Worm (Caenorhabditis elegans) whole organism, late embryonic: Measurements from ENCODE around the gene smz-1.
"Not testable (repeated sequence)": the region's sequence is repeated elsewhere in the genome, so short reads cannot be mapped to it uniquely, and the experiment has no call there.

Source experiments
- C38D4.7 ChIP-seq: fragments of 200-800 bp; sonication (Bioruptor generic); optimal IDR thresholded peaks from 2 replicates; lab custom pipeline; 2018; ENCODE audit warnings: mild to moderate bottlenecking, missing genetic modification characterization, moderate library complexity, missing compliant biosample characterization
- K02D7.2 ChIP-seq: sonication (generic microtip); optimal IDR thresholded peaks from 2 replicates; lab custom pipeline; 2017; ENCODE audit warnings: mild to moderate bottlenecking, missing genetic modification characterization, missing compliant biosample characterization
- K09A11.1 ChIP-seq: sonication (generic microtip); optimal IDR thresholded peaks from 2 replicates; lab custom pipeline; 2017; ENCODE audit warnings: antibody characterized with exemption, mild to moderate bottlenecking, missing genetic modification characterization, missing compliant biosample characterization; ENCODE audit not compliant: insufficient read depth
- Y22D7AL.16 ChIP-seq: sonication (generic microtip); optimal IDR thresholded peaks from 2 replicates; lab custom pipeline; 2016; ENCODE audit warnings: missing genetic modification characterization, missing compliant biosample characterization
- ahr-1 ChIP-seq: sonication (generic microtip); optimal IDR thresholded peaks from 2 replicates; lab custom pipeline; 2016; ENCODE audit warnings: missing genetic modification characterization, missing compliant biosample characterization
- ama-1 ChIP-seq: fragments of 150-350 bp; optimal IDR thresholded peaks from 2 replicates; lab custom pipeline; 2014
- ceh-14 ChIP-seq: sonication (generic microtip); optimal IDR thresholded peaks from 2 replicates; lab custom pipeline; 2016; ENCODE audit warnings: missing genotype, missing genetic modification characterization, missing compliant biosample characterization
- ceh-18 ChIP-seq: sonication (generic microtip); optimal IDR thresholded peaks from 2 replicates; lab custom pipeline; 2016; ENCODE audit warnings: missing genetic modification characterization, missing compliant biosample characterization
- ceh-19 ChIP-seq: fragments of 200-800 bp; sonication (Bioruptor generic); optimal IDR thresholded peaks from 2 replicates; lab custom pipeline; 2018; ENCODE audit warnings: mild to moderate bottlenecking, missing genetic modification characterization, missing compliant biosample characterization
- ceh-2 ChIP-seq: sonication (generic microtip); optimal IDR thresholded peaks from 2 replicates; lab custom pipeline; 2016; ENCODE audit warnings: missing genotype, missing genetic modification characterization, missing compliant biosample characterization
- ceh-30 ChIP-seq: fragments of 150-350 bp; optimal IDR thresholded peaks from 2 replicates; lab custom pipeline; 2014; ENCODE audit warnings: missing biosample characterization, missing genetic modification characterization
- ceh-31 ChIP-seq: sonication (generic microtip); optimal IDR thresholded peaks from 2 replicates; lab custom pipeline; 2016; ENCODE audit warnings: missing genetic modification characterization, missing compliant biosample characterization
- ceh-48 ChIP-seq: sonication (generic microtip); optimal IDR thresholded peaks from 2 replicates; lab custom pipeline; 2016; ENCODE audit warnings: missing genetic modification characterization, inconsistent platforms, missing compliant biosample characterization
- ceh-6 ChIP-seq: fragments of 200-800 bp; sonication (Bioruptor generic); optimal IDR thresholded peaks from 2 replicates; lab custom pipeline; 2018; ENCODE audit warnings: mild to moderate bottlenecking, missing genetic modification characterization, missing compliant biosample characterization
- ets-4 ChIP-seq: sonication (generic microtip); optimal IDR thresholded peaks from 2 replicates; lab custom pipeline; 2016; ENCODE audit warnings: missing genetic modification characterization, missing compliant biosample characterization
- eyg-1 ChIP-seq: sonication (generic microtip); optimal IDR thresholded peaks from 2 replicates; lab custom pipeline; 2016; ENCODE audit warnings: missing genotype, missing genetic modification characterization, missing compliant biosample characterization
- fkh-10 ChIP-seq: fragments of 150-350 bp; optimal IDR thresholded peaks from 2 replicates; lab custom pipeline; 2014; ENCODE audit warnings: missing biosample characterization, missing genetic modification reagents, missing genetic modification characterization
- fkh-6 ChIP-seq: sonication (generic microtip); optimal IDR thresholded peaks from 2 replicates; lab custom pipeline; 2016; ENCODE audit warnings: missing genetic modification characterization, missing compliant biosample characterization
- hlh-15 ChIP-seq: sonication (generic microtip); optimal IDR thresholded peaks from 2 replicates; lab custom pipeline; 2016; ENCODE audit warnings: missing genetic modification characterization, missing compliant biosample characterization
- hlh-30 ChIP-seq: sonication (generic microtip); optimal IDR thresholded peaks from 2 replicates; lab custom pipeline; 2017; ENCODE audit warnings: antibody characterized with exemption, missing genetic modification characterization, missing compliant biosample characterization; ENCODE audit not compliant: insufficient read depth
- hlh-6 ChIP-seq: sonication (generic microtip); optimal IDR thresholded peaks from 2 replicates; lab custom pipeline; 2016; ENCODE audit warnings: missing genotype, missing genetic modification characterization, missing compliant biosample characterization
- hlh-8 ChIP-seq: sonication (generic microtip); optimal IDR thresholded peaks from 2 replicates; lab custom pipeline; 2016; ENCODE audit warnings: missing genotype, missing genetic modification characterization, missing compliant biosample characterization
- madf-2 ChIP-seq: sonication (generic microtip); optimal IDR thresholded peaks from 2 replicates; lab custom pipeline; 2017; ENCODE audit warnings: missing genetic modification characterization, missing compliant biosample characterization
- nhr-11 ChIP-seq: fragments of 150-350 bp; optimal IDR thresholded peaks from 2 replicates; lab custom pipeline; 2014; ENCODE audit warnings: missing biosample characterization, missing genetic modification characterization
- npax-4 ChIP-seq: sonication (generic microtip); optimal IDR thresholded peaks from 2 replicates; lab custom pipeline; 2016; ENCODE audit warnings: missing genetic modification characterization, missing compliant biosample characterization
- odd-2 ChIP-seq: sonication (generic microtip); optimal IDR thresholded peaks from 2 replicates; lab custom pipeline; 2017; ENCODE audit warnings: antibody characterized with exemption, mild to moderate bottlenecking, missing genetic modification characterization, missing compliant biosample characterization
- pag-3 ChIP-seq: sonication (generic microtip); optimal IDR thresholded peaks from 2 replicates; lab custom pipeline; 2016; ENCODE audit warnings: missing compliant biosample characterization, missing genetic modification characterization, borderline replicate concordance
- pax-1 ChIP-seq: fragments of 150-350 bp; optimal IDR thresholded peaks from 2 replicates; lab custom pipeline; 2014; ENCODE audit warnings: missing biosample characterization, missing genetic modification characterization
- pros-1 ChIP-seq: fragments of 150-350 bp; optimal IDR thresholded peaks from 2 replicates; lab custom pipeline; 2014; ENCODE audit warnings: missing biosample characterization, missing genetic modification reagents, missing genetic modification characterization
- rnt-1 ChIP-seq: sonication (generic microtip); optimal IDR thresholded peaks from 2 replicates; lab custom pipeline; 2016; ENCODE audit warnings: missing genetic modification characterization, missing compliant biosample characterization
- sox-2 ChIP-seq: fragments of 200-800 bp; sonication (Bioruptor generic); IDR thresholded peaks from 2 replicates; pipeline ENCODE4 v1.3.6; 2022; ENCODE audit warnings: missing genetic modification reagents, missing genetic modification characterization, missing compliant biosample characterization
- syd-9 ChIP-seq: sonication (generic microtip); optimal IDR thresholded peaks from 2 replicates; lab custom pipeline; 2016; ENCODE audit warnings: mild to moderate bottlenecking, missing genetic modification characterization, moderate library complexity, missing compliant biosample characterization
- ttx-3 ChIP-seq: sonication (generic microtip); optimal IDR thresholded peaks from 2 replicates; lab custom pipeline; 2016; ENCODE audit warnings: missing genetic modification reagents, missing genetic modification characterization, missing compliant biosample characterization
- unc-3 ChIP-seq, 2 experiments: fragments of 200-800 bp in 1 of 2; sonication (Bioruptor generic) in 1 of 2; sonication (generic microtip) in 1 of 2; conservative IDR thresholded peaks in 1 of 2; optimal IDR thresholded peaks in 1 of 2; 2 replicates each; pipeline versions ENCODE4 v1.3.6 to Lab custom; 2016 to 2022; ENCODE audit warnings: missing compliant biosample characterization in 2 of 2, missing genetic modification characterization in 2 of 2, missing genetic modification reagents in 1 of 2
- unc-86 ChIP-seq: sonication (generic microtip); optimal IDR thresholded peaks from 2 replicates; lab custom pipeline; 2016; ENCODE audit warnings: missing genetic modification characterization, missing compliant biosample characterization

smz-1 gene

ce11 chrIV:12468359-12468758, 13.5 kb downstream of the smz-1 start, which contains the start of gene igdb-2:
Gene igdb-2, plus strand, starts transcription at chrIV:12468659.
- no peak for TF ChIP-seq hlh-15 (tag; lab: Kevin White, UChicago)

- TF ChIP-seq Y22D7AL.16; ceh-14 (tag; lab: Kevin White, UChicago); hlh-15 (tag; lab: Kevin White, UChicago): not testable (repeated sequence)
Observed at ce11 chrIV:12476942-12477341, 22.1 kb downstream of the smz-1 start, which contains the start of gene T04A11.1. Gene T04A11.1, minus strand, starts transcription at chrIV:12477042.

ce11 chrIV:12478711-12479110, 23.9 kb downstream of the smz-1 start, which contains the start of gene igdb-1:
Gene igdb-1, plus strand, starts transcription at chrIV:12479011.
- TF ChIP-seq ceh-6 (GFP tag; lab: Kevin White, UChicago); pag-3 (tag; lab: Kevin White, UChicago); fkh-6 (tag; lab: Kevin White, UChicago): not testable (repeated sequence)

DNA sequence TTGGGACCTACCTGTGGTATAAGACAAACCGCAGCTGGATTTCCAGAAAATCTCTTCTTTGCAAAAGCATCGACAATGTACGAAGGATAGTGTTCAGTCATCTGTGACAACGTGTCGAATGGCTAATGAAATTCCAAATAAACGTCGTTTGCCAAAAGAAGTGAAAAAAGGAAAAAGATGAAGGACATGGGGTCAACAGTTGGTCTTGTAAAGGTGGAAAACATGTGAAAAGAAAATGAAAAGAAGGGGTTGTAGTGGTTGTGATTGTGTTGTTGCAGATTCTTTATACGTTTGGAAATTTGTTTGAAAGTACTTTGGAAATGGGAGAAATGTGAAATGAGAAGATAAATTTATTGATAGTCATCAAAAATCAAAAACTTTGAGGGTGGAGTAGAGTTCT, 29.6 kb downstream of the smz-1 start, which contains the start of gene T04A11.4:
Gene T04A11.4, minus strand, starts transcription at position 101 of the 400 bp plus-strand sequence.
- TF ChIP-seq hlh-8; ama-1 (lab: Kevin White, UChicago); ceh-48 (tag; lab: Kevin White, UChicago): not testable (repeated sequence)

ce11 chrIV:12487194-12487593, 32.3 kb downstream of the smz-1 start, which contains the start of gene sru-26:
Gene sru-26, plus strand, starts transcription at chrIV:12487494.
- TF ChIP-seq ceh-18 (tag; lab: Kevin White, UChicago) (no peak), ceh-6 (GFP tag; lab: Kevin White, UChicago) (no peak), ahr-1 (tag; lab: Kevin White, UChicago) (no peak), hlh-30 (tag; lab: Kevin White, UChicago) (no peak), odd-2 (tag; lab: Kevin White, UChicago) (no peak), rnt-1 (tag; lab: Kevin White, UChicago) (no peak), ttx-3 (tag; lab: Kevin White, UChicago) (no peak), ceh-48 (tag; lab: Kevin White, UChicago) (no peak), fkh-6 (tag; lab: Kevin White, UChicago) (no peak), eyg-1 (tag; lab: Kevin White, UChicago) (no peak), ceh-2 (tag; lab: Kevin White, UChicago) (no peak), unc-86 (tag; lab: Kevin White, UChicago) (no peak), hlh-6 (tag; lab: Kevin White, UChicago) (no peak), K09A11.1 (no peak)

DNA sequence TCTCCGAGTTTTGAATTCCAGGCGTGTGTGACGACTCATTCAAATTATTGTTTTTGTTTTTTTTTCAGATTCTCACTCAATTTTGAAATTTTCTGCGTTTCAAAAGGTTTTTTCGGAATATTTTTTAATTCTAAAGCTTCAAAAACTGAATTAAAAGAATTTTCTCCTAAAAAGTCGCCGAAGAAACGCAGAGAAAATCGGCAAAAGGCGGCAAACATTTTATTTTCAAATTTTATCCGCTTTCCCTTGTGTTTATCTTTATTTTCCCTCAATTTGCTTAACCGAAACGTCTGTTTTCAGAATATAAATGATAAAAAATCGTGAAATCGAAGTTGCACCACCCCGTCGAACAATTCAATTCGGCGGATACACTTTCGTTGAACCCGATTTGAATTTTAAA, 35.6 kb downstream of the smz-1 start, which contains the start of gene him-6:
Gene him-6, plus strand, starts transcription at position 301 of the 400 bp plus-strand sequence.
- TF ChIP-seq nhr-11, result no peak
- TF ChIP-seq ets-4, result no peak
- no peak for TF ChIP-seq K02D7.2 (tag; lab: Kevin White, UChicago)
- TF ChIP-seq hlh-8, result no peak
- no peak for TF ChIP-seq madf-2 (tag; lab: Kevin White, UChicago)
- TF ChIP-seq K09A11.1, result no peak
- TF ChIP-seq ceh-31 (tag; lab: Kevin White, UChicago), result no peak
- TF ChIP-seq syd-9 (tag; lab: Kevin White, UChicago), result no peak
- TF ChIP-seq pax-1 (tag; lab: Kevin White, UChicago), result no peak
- no peak for TF ChIP-seq C38D4.7 (GFP tag; lab: Kevin White, UChicago)
- TF ChIP-seq Y22D7AL.16, result no peak

ce11 chrIV:12495196-12495595, 40.3 kb downstream of the smz-1 start, which contains the start of gene sru-20:
Gene sru-20, plus strand, starts transcription at chrIV:12495496.
- TF ChIP-seq fkh-10 (GFP tag; lab: Kevin White, UChicago) (no peak), sox-2 (GFP tag; lab: Robert Waterston, UW) (no peak), hlh-15 (tag; lab: Kevin White, UChicago) (no peak), syd-9 (tag; lab: Kevin White, UChicago) (no peak), ceh-30 (tag; lab: Kevin White, UChicago) (no peak), npax-4 (tag; lab: Kevin White, UChicago) (no peak), ceh-19 (GFP tag; lab: Kevin White, UChicago) (no peak), pros-1 (tag; lab: Kevin White, UChicago) (no peak), C38D4.7 (GFP tag; lab: Kevin White, UChicago) (no peak), K02D7.2 (tag; lab: Kevin White, UChicago) (no peak), unc-3 (GFP tag; conservative IDR thresholded peaks at IDR 0.05; lab: Robert Waterston, UW) (no peak), unc-3 (tag; optimal IDR thresholded peaks at IDR 0.05; lab: Kevin White, UChicago) (no peak)
